Worm (Caenorhabditis elegans) whole organism, mixed stage, embryonic: Measurements from ENCODE around the gene Y39A1A.10.

ENCODE experiments used
- bed-3 ChIP-seq: fragments of 200-800 bp; sonication (Bioruptor generic); optimal IDR thresholded peaks from 3 replicates; lab custom pipeline; 2018; ENCODE audit warnings: mild to moderate bottlenecking, missing genetic modification characterization, moderate library complexity, missing compliant biosample characterization
- ceh-39 ChIP-seq: fragments of 150-350 bp; optimal IDR thresholded peaks from 2 replicates; lab custom pipeline; 2014; ENCODE audit warnings: missing biosample characterization, missing genetic modification characterization
- cnd-1 ChIP-seq: fragments of 200-800 bp; sonication (Bioruptor generic); optimal IDR thresholded peaks from 2 replicates; lab custom pipeline; 2018; ENCODE audit warnings: mild to moderate bottlenecking, missing genetic modification characterization, missing compliant biosample characterization
- elt-1 ChIP-seq: sonication (generic microtip); optimal IDR thresholded peaks from 2 replicates; lab custom pipeline; 2017; ENCODE audit warnings: missing genetic modification characterization, mild to moderate bottlenecking, missing compliant biosample characterization, antibody characterized with exemption, moderate library complexity, borderline replicate concordance; ENCODE audit not compliant: insufficient read depth
- flh-1 ChIP-seq: fragments of 200-800 bp; sonication (Bioruptor generic); optimal IDR thresholded peaks from 2 replicates; lab custom pipeline; 2018; ENCODE audit warnings: mild to moderate bottlenecking, missing genetic modification characterization, moderate library complexity, missing compliant biosample characterization
- lsy-2 ChIP-seq: fragments of 150-350 bp; optimal IDR thresholded peaks from 2 replicates; lab custom pipeline; 2014; ENCODE audit warnings: missing biosample characterization, missing genetic modification characterization
- nhr-12 ChIP-seq: fragments of 150-350 bp; optimal IDR thresholded peaks from 2 replicates; lab custom pipeline; 2014; ENCODE audit warnings: missing biosample characterization, missing genetic modification characterization
- nhr-237 ChIP-seq: fragments of 150-350 bp; optimal IDR thresholded peaks from 2 replicates; lab custom pipeline; 2014; ENCODE audit warnings: missing biosample characterization, missing genetic modification characterization
- nhr-76 ChIP-seq: sonication (generic microtip); optimal IDR thresholded peaks from 2 replicates; lab custom pipeline; 2017; ENCODE audit warnings: missing biosample characterization, missing genetic modification characterization
- pha-4 ChIP-seq: fragments of 150-350 bp; optimal IDR thresholded peaks from 2 replicates; lab custom pipeline; 2018; ENCODE audit warnings: missing biosample characterization, missing genetic modification reagents, missing genetic modification characterization
- snpc-4 ChIP-seq: fragments of 150-350 bp; optimal IDR thresholded peaks from 2 replicates; lab custom pipeline; 2014; ENCODE audit warnings: missing biosample characterization, missing genetic modification characterization
- unc-62 ChIP-seq: fragments of 150-350 bp; optimal IDR thresholded peaks from 2 replicates; lab custom pipeline; 2014; ENCODE audit warnings: missing biosample characterization, missing genetic modification reagents, missing genetic modification characterization

ce11 chrIII:10583483-10583882 is 49.0 kb upstream of the Y39A1A.10 start:
- no peak for TF ChIP-seq snpc-4 (tag; lab: Kevin White, UChicago)
- no peak for TF ChIP-seq lsy-2
- TF ChIP-seq elt-1, result no peak
- no peak for TF ChIP-seq nhr-12
- no peak for TF ChIP-seq nhr-237
- TF ChIP-seq nhr-76 (tag; lab: Kevin White, UChicago), result no peak
- no peak for TF ChIP-seq unc-62 (GFP tag; lab: Kevin White, UChicago)
- TF ChIP-seq pha-4, result no peak
- no peak for TF ChIP-seq cnd-1 (tag; lab: Kevin White, UChicago)
- no peak for TF ChIP-seq bed-3 (GFP tag; lab: Kevin White, UChicago)
- no peak for TF ChIP-seq flh-1 (GFP tag; lab: Kevin White, UChicago)
- TF ChIP-seq ceh-39 (tag; lab: Kevin White, UChicago), result no peak
